Fruit fly (Drosophila melanogaster): ENCODE data around the gene CG34051.

dm6 chr2L:19989658-19990362 is 29.0 kb upstream of the CG34051 start:
- no peak for TF ChIP-seq CG8478 (optimal IDR thresholded peaks at IDR 0.05)
- TF ChIP-seq psq (optimal IDR thresholded peaks at IDR 0.05) = no peak
- TF ChIP-seq EcR (GFP tag; optimal IDR thresholded peaks at IDR 0.05) = no peak
